Fruit fly (Drosophila melanogaster) whole organism, embryonic: ENCODE results near the gene Osi20.

Experiments
- ATbp ChIP-seq: fragments of 200-800 bp; sonication (Bioruptor generic); optimal IDR thresholded peaks from 2 replicates; lab custom pipeline; 2017; ENCODE audit warnings: missing biosample characterization, mild to moderate bottlenecking, missing genetic modification characterization, missing genetic modification reagents
- Blimp-1 ChIP-seq: fragments of 200-800 bp; sonication (Bioruptor generic); optimal IDR thresholded peaks from 3 replicates; lab custom pipeline; 2018; ENCODE audit warnings: missing biosample characterization, missing genetic modification characterization, mild to moderate bottlenecking, moderate library complexity, missing genetic modification reagents
- BtbVII ChIP-seq: fragments of 200-800 bp; sonication (Bioruptor generic); optimal IDR thresholded peaks from 3 replicates; lab custom pipeline; 2017; ENCODE audit warnings: missing biosample characterization, mild to moderate bottlenecking, missing genetic modification characterization
- CG10654 ChIP-seq: fragments of 200-800 bp; sonication (Bioruptor generic); optimal IDR thresholded peaks from 2 replicates; lab custom pipeline; 2016; ENCODE audit warnings: missing biosample characterization, missing genetic modification characterization
- CG12391 ChIP-seq: fragments of 200-800 bp; sonication (Bioruptor generic); optimal IDR thresholded peaks from 3 replicates; lab custom pipeline; 2018; ENCODE audit warnings: missing biosample characterization, mild to moderate bottlenecking, missing genetic modification characterization, moderate library complexity
- CG13296 ChIP-seq: fragments of 200-800 bp; sonication (Bioruptor generic); optimal IDR thresholded peaks from 3 replicates; lab custom pipeline; 2018; ENCODE audit warnings: missing biosample characterization, mild to moderate bottlenecking, missing genetic modification characterization
- CG13424 ChIP-seq: fragments of 200-800 bp; sonication (Bioruptor generic); optimal IDR thresholded peaks from 2 replicates; lab custom pipeline; 2019; ENCODE audit warnings: missing biosample characterization, mild to moderate bottlenecking, missing genetic modification characterization, moderate library complexity
- CG17359 ChIP-seq: fragments of 200-800 bp; sonication (Bioruptor generic); optimal IDR thresholded peaks from 3 replicates; lab custom pipeline; 2018; ENCODE audit warnings: missing biosample characterization, mild to moderate bottlenecking, missing genetic modification characterization, moderate library complexity
- CG17829 ChIP-seq: fragments of 200-800 bp; optimal IDR thresholded peaks from 2 replicates; lab custom pipeline; 2019; ENCODE audit warnings: missing biosample characterization, mild to moderate bottlenecking, missing genetic modification characterization, moderate library complexity
- CG18262 ChIP-seq: fragments of 200-800 bp; optimal IDR thresholded peaks from 3 replicates; lab custom pipeline; 2019; ENCODE audit warnings: missing biosample characterization, mild to moderate bottlenecking, missing genetic modification characterization, moderate library complexity
- CG2199 ChIP-seq: fragments of 200-800 bp; sonication (Bioruptor generic); IDR thresholded peaks from 3 replicates; pipeline ENCODE4 v1.3.6; 2022; ENCODE audit warnings: missing biosample characterization, missing genetic modification characterization
- CG2678 ChIP-seq: fragments of 200-800 bp; sonication (Bioruptor generic); optimal IDR thresholded peaks from 3 replicates; lab custom pipeline; 2019; ENCODE audit warnings: missing biosample characterization, mild to moderate bottlenecking, missing genetic modification characterization, moderate library complexity
- CG4424 ChIP-seq: fragments of 200-800 bp; sonication (Bioruptor generic); optimal IDR thresholded peaks from 3 replicates; lab custom pipeline; 2016; ENCODE audit warnings: missing biosample characterization, missing genetic modification characterization
- CG4820 ChIP-seq: fragments of 200-800 bp; sonication (Bioruptor generic); optimal IDR thresholded peaks from 3 replicates; lab custom pipeline; 2016; ENCODE audit warnings: missing biosample characterization, missing genetic modification characterization
- CG5180 ChIP-seq: fragments of 200-800 bp; sonication (Bioruptor generic); optimal IDR thresholded peaks from 3 replicates; lab custom pipeline; 2017; ENCODE audit warnings: missing biosample characterization, missing genetic modification characterization, mild to moderate bottlenecking, moderate library complexity, missing genetic modification reagents
- CG6689 ChIP-seq: fragments of 200-800 bp; sonication (Bioruptor generic); IDR thresholded peaks from 2 replicates; pipeline ENCODE4 v1.3.6; 2022; ENCODE audit warnings: missing biosample characterization, missing genetic modification characterization
- CG7839 ChIP-seq: fragments of 200-800 bp; sonication (Bioruptor generic); optimal IDR thresholded peaks from 3 replicates; lab custom pipeline; 2018; ENCODE audit warnings: missing biosample characterization, mild to moderate bottlenecking, missing genetic modification characterization, moderate library complexity
- CG9727 ChIP-seq: fragments of 200-800 bp; sonication (Bioruptor generic); optimal IDR thresholded peaks from 3 replicates; lab custom pipeline; 2017; ENCODE audit warnings: missing biosample characterization, mild to moderate bottlenecking, missing genetic modification characterization
- D ChIP-seq, 2 experiments: fragments of 200-800 bp in 1 of 2; fragments of >200 bp in 1 of 2; sonication (Bioruptor generic) in 1 of 2; optimal IDR thresholded peaks; 2 replicates in 1 of 2; 3 replicates in 1 of 2; lab custom pipeline; 2017; ENCODE audit warnings: mild to moderate bottlenecking in 1 of 2, missing biosample characterization in 1 of 2, missing genetic modification characterization in 1 of 2, missing genetic modification reagents in 1 of 2
- D19A ChIP-seq: fragments of 200-800 bp; optimal IDR thresholded peaks from 3 replicates; lab custom pipeline; 2019; ENCODE audit warnings: missing biosample characterization, mild to moderate bottlenecking, missing genetic modification characterization, moderate library complexity
- Eip74EF ChIP-seq, 2 experiments: fragments of 200-800 bp in 1 of 2; fragments of >200 bp in 1 of 2; sonication (Bioruptor generic) in 1 of 2; optimal IDR thresholded peaks; 2 replicates each; lab custom pipeline; 2017 to 2019; ENCODE audit warnings: missing biosample characterization in 2 of 2, missing genetic modification characterization in 2 of 2, mild to moderate bottlenecking in 1 of 2, moderate library complexity in 1 of 2
- Elba2 ChIP-seq: fragments of 200-800 bp; sonication (Bioruptor generic); optimal IDR thresholded peaks from 3 replicates; lab custom pipeline; 2016; ENCODE audit warnings: missing biosample characterization, missing genetic modification characterization
- Ets65A ChIP-seq: fragments of 200-800 bp; sonication (Bioruptor generic); peaks from one replicate; lab custom pipeline; 2016; ENCODE audit warnings: missing biosample characterization, missing genetic modification characterization
- Meics ChIP-seq: fragments of 200-800 bp; sonication (Bioruptor generic); optimal IDR thresholded peaks from 2 replicates; lab custom pipeline; 2017; ENCODE audit warnings: missing biosample characterization, mild to moderate bottlenecking, missing genetic modification characterization
- NfI ChIP-seq: fragments of 200-800 bp; sonication (Bioruptor generic); optimal IDR thresholded peaks from 3 replicates; lab custom pipeline; 2018; ENCODE audit warnings: missing biosample characterization, mild to moderate bottlenecking, missing genetic modification characterization, moderate library complexity
- Sox102F ChIP-seq: fragments of 200-800 bp; sonication (Bioruptor generic); optimal IDR thresholded peaks from 2 replicates; lab custom pipeline; 2018; ENCODE audit warnings: missing biosample characterization, mild to moderate bottlenecking, missing genetic modification characterization, moderate library complexity
- Vsx1 ChIP-seq: fragments of 200-800 bp; sonication (Bioruptor generic); optimal IDR thresholded peaks from 2 replicates; lab custom pipeline; 2017; ENCODE audit warnings: missing biosample characterization, mild to moderate bottlenecking, missing genetic modification characterization, missing genetic modification reagents
- ab ChIP-seq: fragments of 200-800 bp; sonication (Bioruptor generic); optimal IDR thresholded peaks from 2 replicates; lab custom pipeline; 2016; ENCODE audit warnings: missing biosample characterization, missing genetic modification characterization
- ara ChIP-seq: fragments of 200-800 bp; sonication (Bioruptor generic); IDR thresholded peaks from 2 replicates; pipeline ENCODE4 v1.3.6; 2022; ENCODE audit warnings: missing biosample characterization, missing genetic modification characterization
- bsh ChIP-seq, 2 experiments: fragments of 200-800 bp; sonication (Bioruptor generic); optimal IDR thresholded peaks; 2 replicates each; lab custom pipeline; 2017 to 2018; ENCODE audit warnings: mild to moderate bottlenecking in 2 of 2, missing biosample characterization in 2 of 2, missing genetic modification characterization in 2 of 2, moderate library complexity in 1 of 2
- cg ChIP-seq: fragments of 200-800 bp; sonication (Bioruptor generic); optimal IDR thresholded peaks from 3 replicates; lab custom pipeline; 2019; ENCODE audit warnings: missing biosample characterization, mild to moderate bottlenecking, missing genetic modification characterization, moderate library complexity
- ci ChIP-seq: fragments of 200-800 bp; sonication (Bioruptor generic); IDR thresholded peaks from 3 replicates; pipeline ENCODE4 v1.3.6; 2022; ENCODE audit warnings: missing biosample characterization, missing genetic modification characterization
- crol ChIP-seq: fragments of 200-800 bp; sonication (Bioruptor generic); IDR thresholded peaks from 2 replicates; pipeline ENCODE4 v1.3.6; 2022; ENCODE audit warnings: missing biosample characterization, missing genetic modification characterization
- cwo ChIP-seq: fragments of 200-800 bp; sonication (Bioruptor generic); optimal IDR thresholded peaks from 3 replicates; lab custom pipeline; 2017; ENCODE audit warnings: missing biosample characterization, missing genetic modification characterization, mild to moderate bottlenecking, moderate library complexity, missing genetic modification reagents
- dmrt99B ChIP-seq: fragments of 200-800 bp; sonication (Bioruptor generic); optimal IDR thresholded peaks from 2 replicates; lab custom pipeline; 2018; ENCODE audit warnings: missing biosample characterization, mild to moderate bottlenecking, missing genetic modification characterization, moderate library complexity
- dysf ChIP-seq: fragments of 200-800 bp; sonication (Bioruptor generic); IDR thresholded peaks from 3 replicates; pipeline ENCODE4 v1.3.6; 2022; ENCODE audit warnings: missing biosample characterization, missing genetic modification characterization
- gem ChIP-seq: fragments of 200-800 bp; sonication (Bioruptor generic); optimal IDR thresholded peaks from 2 replicates; lab custom pipeline; 2019; ENCODE audit warnings: missing biosample characterization, mild to moderate bottlenecking, missing genetic modification characterization, moderate library complexity
- lmd ChIP-seq: fragments of 200-800 bp; sonication (Bioruptor generic); IDR thresholded peaks from 2 replicates; pipeline ENCODE4 v1.3.6; 2022; ENCODE audit warnings: missing biosample characterization, missing genetic modification characterization
- lov ChIP-seq, 2 experiments: fragments of 200-800 bp in 1 of 2; fragments of >200 bp in 1 of 2; sonication (Bioruptor generic) in 1 of 2; IDR thresholded peaks in 1 of 2; optimal IDR thresholded peaks in 1 of 2; 2 replicates in 1 of 2; 3 replicates in 1 of 2; pipeline versions ENCODE4 v1.3.6 to Lab custom; 2017 to 2022; ENCODE audit warnings: missing biosample characterization in 1 of 2, missing genetic modification characterization in 1 of 2
- nerfin-1 ChIP-seq: fragments of 200-800 bp; sonication (Bioruptor generic); optimal IDR thresholded peaks from 3 replicates; lab custom pipeline; 2019; ENCODE audit warnings: missing biosample characterization, mild to moderate bottlenecking, missing genetic modification characterization, moderate library complexity
- nmo ChIP-seq: fragments of 200-800 bp; sonication (Bioruptor generic); optimal IDR thresholded peaks from 2 replicates; lab custom pipeline; 2018; ENCODE audit warnings: missing biosample characterization, mild to moderate bottlenecking, missing genetic modification characterization, moderate library complexity
- row ChIP-seq: fragments of 200-800 bp; sonication (Bioruptor generic); IDR thresholded peaks from 3 replicates; pipeline ENCODE4 v1.3.6; 2022; ENCODE audit warnings: missing biosample characterization, missing genetic modification characterization
- sob ChIP-seq: fragments of 200-800 bp; sonication (Bioruptor generic); IDR thresholded peaks from 2 replicates; pipeline ENCODE4 v1.3.6; 2022; ENCODE audit warnings: missing biosample characterization, missing genetic modification characterization
- unpg ChIP-seq: fragments of 200-800 bp; sonication (Bioruptor generic); optimal IDR thresholded peaks from 3 replicates; lab custom pipeline; 2018; ENCODE audit warnings: missing biosample characterization, mild to moderate bottlenecking, missing genetic modification characterization, moderate library complexity
- vfl ChIP-seq: fragments of 200-800 bp; sonication (Bioruptor generic); optimal IDR thresholded peaks from 2 replicates; lab custom pipeline; 2016; ENCODE audit warnings: missing biosample characterization, missing genetic modification characterization
- zen2 ChIP-seq: fragments of 200-800 bp; sonication (Bioruptor generic); IDR thresholded peaks from 3 replicates; pipeline ENCODE4 v1.3.6; 2022; ENCODE audit warnings: missing biosample characterization, missing genetic modification characterization; ENCODE audit not compliant: partially characterized antibody

Gene Osi20

dm6 chr3R:6351696-6352378 lies 11.9 kb downstream of the Osi20 start (continued):
- TF ChIP-seq CG9727 (GFP tag; lab: Kevin White, UChicago) (peak; percentile 2), cwo (GFP tag; lab: Kevin White, UChicago) (peak; percentile 49), CG17359 (tag; lab: Kevin White, UChicago) (peak; percentile 59), row (GFP tag; lab: Robert Waterston, UW) (peak; percentile 34; the same call in 1 of the 3 replicates), sob (0 out of 2 replicates have a peak, but pooled peaks have one; percentile 14), Ets65A (no peak), Vsx1 (GFP tag; lab: Kevin White, UChicago) (no peak), nmo (GFP tag; lab: Kevin White, UChicago) (peak; percentile 39), CG4820 (peak; percentile 77), CG6689 (peak; percentile 36; the same call in 1 of the 2 replicates), Sox102F (peak; percentile 41), CG12391 (tag; lab: Kevin White, UChicago) (peak; percentile 27), zen2 (GFP tag; lab: Robert Waterston, UW) (no peak), dmrt99B (peak; percentile 60), gem (tag; lab: Kevin White, UChicago) (peak; percentile 51), Meics (GFP tag; lab: Kevin White, UChicago) (peak; percentile 41), unpg (peak; percentile 32), Elba2 (GFP tag; lab: Kevin White, UChicago) (no peak), CG13296 (GFP tag; lab: Kevin White, UChicago) (peak; percentile 41), ATbp (GFP tag; lab: Kevin White, UChicago) (peak; percentile 23), lov (optimal IDR thresholded peaks at IDR 0.05; lab: Kevin White, UChicago) (no peak), lov (GFP tag; IDR thresholded peaks at IDR 0.05; lab: Robert Waterston, UW) (no peak), cg (GFP tag; lab: Kevin White, UChicago) (peak; percentile 50), ab (GFP tag; lab: Kevin White, UChicago) (no peak), crol (GFP tag; lab: Robert Waterston, UW) (peak; percentile 75), lmd (no peak), CG7839 (tag; lab: Kevin White, UChicago) (peak; percentile 38), Blimp-1 (peak; percentile 46), CG4424 (GFP tag; lab: Kevin White, UChicago) (peak; percentile 38), CG2199 (GFP tag; lab: Robert Waterston, UW) (peak; percentile 15; the same call in 1 of the 3 replicates), nerfin-1 (tag; lab: Kevin White, UChicago) (peak; percentile 20), ara (GFP tag; lab: Robert Waterston, UW) (no peak), BtbVII (no peak), D (optimal IDR thresholded peaks at IDR 0.05; lab: Kevin White, UChicago) (no peak), D (GFP tag; optimal IDR thresholded peaks at IDR 0.05; lab: Kevin White, UChicago) (peak; percentile 44), CG13424 (peak; percentile 56), vfl (no peak), ci (GFP tag; lab: Robert Waterston, UW) (peak; percentile 12; the same call in 1 of the 3 replicates), CG5180 (peak; percentile 5), CG17829 (tag; lab: Kevin White, UChicago) (peak; percentile 36), CG2678 (peak; percentile 44), NfI (GFP tag; lab: Kevin White, UChicago) (peak; percentile 22), dysf (GFP tag; lab: Robert Waterston, UW) (peak; percentile 47; the same call in 1 of the 3 replicates), Eip74EF (GFP tag; optimal IDR thresholded peaks at IDR 0.05; lab: Kevin White, UChicago) (peak in 1 of 2 experiments; percentile 53), CG18262 (tag; lab: Kevin White, UChicago) (peak; percentile 48), CG10654 (GFP tag; lab: Kevin White, UChicago) (no peak), D19A (tag; lab: Kevin White, UChicago) (peak; percentile 33), bsh (GFP tag; optimal IDR thresholded peaks at IDR 0.05; lab: Kevin White, UChicago) (peak; percentile 36 to 48)
